Fruit fly (Drosophila melanogaster) whole organism, wandering third instar larva: ENCODE measurements around the gene CG31103.

Experiments used
- Abd-B ChIP-seq: fragments of >200 bp; optimal IDR thresholded peaks from 2 replicates; lab custom pipeline; 2017; ENCODE audit warnings: missing biosample characterization, missing genetic modification characterization
- CG32264 ChIP-seq: fragments of 200-800 bp; sonication (Bioruptor generic); optimal IDR thresholded peaks from 2 replicates; lab custom pipeline; 2016; ENCODE audit warnings: missing biosample characterization, missing genetic modification characterization
- CG9705 ChIP-seq: fragments of 200-800 bp; sonication (Bioruptor generic); optimal IDR thresholded peaks from 2 replicates; lab custom pipeline; 2018; ENCODE audit warnings: missing biosample characterization, mild to moderate bottlenecking, missing genetic modification characterization
- CrebA ChIP-seq: fragments of 200-800 bp; sonication (Bioruptor generic); optimal IDR thresholded peaks from 2 replicates; lab custom pipeline; 2016; ENCODE audit warnings: missing biosample characterization, mild to moderate bottlenecking, missing genetic modification characterization, borderline replicate concordance
- Dfd ChIP-seq: fragments of >200 bp; optimal IDR thresholded peaks from 2 replicates; lab custom pipeline; 2017; ENCODE audit warnings: missing biosample characterization, missing genetic modification characterization
- Dif ChIP-seq: fragments of 200-275, 200-300 bp; sonication (Bioruptor generic); optimal IDR thresholded peaks from 2 replicates; lab custom pipeline; 2018; ENCODE audit warnings: missing biosample characterization, missing genetic modification characterization; ENCODE audit not compliant: partially characterized antibody
- GATAd ChIP-seq: sonication (Bioruptor generic); optimal IDR thresholded peaks from 2 replicates; lab custom pipeline; 2016; ENCODE audit warnings: missing biosample characterization, missing genetic modification characterization
- HLH106 ChIP-seq: fragments of 200-800 bp; optimal IDR thresholded peaks from 3 replicates; lab custom pipeline; 2019; ENCODE audit warnings: missing biosample characterization, mild to moderate bottlenecking, missing genetic modification characterization, moderate library complexity
- Hnf4 ChIP-seq: fragments of 200-800 bp; sonication (Bioruptor generic); optimal IDR thresholded peaks from 2 replicates; lab custom pipeline; 2016; ENCODE audit warnings: missing biosample characterization, mild to moderate bottlenecking, missing genetic modification characterization
- Hr78 ChIP-seq: fragments of >200 bp; optimal IDR thresholded peaks from 2 replicates; lab custom pipeline; 2017; ENCODE audit warnings: missing biosample characterization, missing genetic modification characterization
- Hr83 ChIP-seq: fragments of 200-300 bp; sonication (Bioruptor generic); optimal IDR thresholded peaks from 2 replicates; lab custom pipeline; 2016; ENCODE audit warnings: missing biosample characterization, mild to moderate bottlenecking, missing genetic modification characterization, moderate library complexity; ENCODE audit not compliant: poor library complexity, severe bottlenecking
- Jra ChIP-seq: sonication (Bioruptor generic); optimal IDR thresholded peaks from 2 replicates; lab custom pipeline; 2016; ENCODE audit warnings: missing biosample characterization, missing genetic modification characterization
- Mio ChIP-seq: sonication (Bioruptor generic); optimal IDR thresholded peaks from 2 replicates; lab custom pipeline; 2016; ENCODE audit warnings: missing biosample characterization, missing genetic modification characterization
- Myc ChIP-seq: fragments of >200 bp; optimal IDR thresholded peaks from 2 replicates; lab custom pipeline; 2017
- N ChIP-seq: fragments of >200 bp; optimal IDR thresholded peaks from 2 replicates; lab custom pipeline; 2018; ENCODE audit warnings: missing biosample characterization, missing external identifiers, missing genetic modification characterization
- OdsH ChIP-seq: fragments of 200-800 bp; sonication (Bioruptor generic); optimal IDR thresholded peaks from 2 replicates; lab custom pipeline; 2016; ENCODE audit warnings: missing biosample characterization, mild to moderate bottlenecking, missing genetic modification characterization
- Rel ChIP-seq, 2 experiments: fragments of 200-800 bp; sonication (Bioruptor generic) in 1 of 2; optimal IDR thresholded peaks; 2 replicates in 1 of 2; 3 replicates in 1 of 2; lab custom pipeline; 2016 to 2019; ENCODE audit warnings: mild to moderate bottlenecking in 2 of 2, missing biosample characterization in 2 of 2, missing genetic modification characterization in 2 of 2, moderate library complexity in 1 of 2
- Sp1 ChIP-seq: fragments of 200-800 bp; sonication (Bioruptor generic); optimal IDR thresholded peaks from 3 replicates; lab custom pipeline; 2019; ENCODE audit warnings: missing biosample characterization, mild to moderate bottlenecking, missing genetic modification characterization, moderate library complexity
- Vsx2 ChIP-seq: fragments of 200-300, 225-300 bp; sonication (Bioruptor generic); optimal IDR thresholded peaks from 2 replicates; lab custom pipeline; 2018; ENCODE audit warnings: missing biosample characterization, missing genetic modification characterization; ENCODE audit not compliant: partially characterized antibody
- br ChIP-seq: fragments of 200-800 bp; sonication (Bioruptor generic); optimal IDR thresholded peaks from 2 replicates; lab custom pipeline; 2016; ENCODE audit warnings: missing biosample characterization, missing genetic modification characterization
- brk ChIP-seq: fragments of 200-800 bp; sonication (Bioruptor generic); optimal IDR thresholded peaks from 2 replicates; lab custom pipeline; 2016; ENCODE audit warnings: missing biosample characterization, mild to moderate bottlenecking, missing genetic modification characterization
- dl ChIP-seq, 2 experiments: fragments of 175-275, 200-275 bp in 1 of 2; fragments of 200-275 bp in 1 of 2; sonication (Bioruptor generic); optimal IDR thresholded peaks; lab custom pipeline; 2018; ENCODE audit warnings: mild to moderate bottlenecking in 2 of 2, missing biosample characterization in 2 of 2, missing genetic modification characterization in 2 of 2, moderate library complexity in 2 of 2; ENCODE audit not compliant: partially characterized antibody in 2 of 2, insufficient read depth in 1 of 2
- dmrt93B ChIP-seq: fragments of 200-800 bp; sonication (Bioruptor generic); optimal IDR thresholded peaks from 2 replicates; lab custom pipeline; 2018; ENCODE audit warnings: missing biosample characterization, mild to moderate bottlenecking, missing genetic modification characterization
- dsf ChIP-seq: sonication (Bioruptor generic); optimal IDR thresholded peaks from 2 replicates; lab custom pipeline; 2016; ENCODE audit warnings: missing biosample characterization, missing genetic modification characterization, borderline replicate concordance
- ey ChIP-seq: fragments of 200-800 bp; sonication (Bioruptor generic); optimal IDR thresholded peaks from 2 replicates; lab custom pipeline; 2016; ENCODE audit warnings: missing biosample characterization, missing genetic modification characterization
- foxo ChIP-seq, 2 experiments: fragments of 200-800 bp; sonication (Bioruptor generic); optimal IDR thresholded peaks; 2 replicates in 1 of 2; 3 replicates in 1 of 2; lab custom pipeline; 2016 to 2017; ENCODE audit warnings: missing biosample characterization in 2 of 2, missing genetic modification characterization in 2 of 2
- fru ChIP-seq: fragments of 200-800 bp; sonication (Bioruptor generic); optimal IDR thresholded peaks from 3 replicates; lab custom pipeline; 2016; ENCODE audit warnings: missing biosample characterization, mild to moderate bottlenecking, missing genetic modification characterization
- h ChIP-seq: fragments of 200-800 bp; sonication (Bioruptor generic); optimal IDR thresholded peaks from 3 replicates; lab custom pipeline; 2016; ENCODE audit warnings: missing biosample characterization, mild to moderate bottlenecking, missing genetic modification characterization
- jim ChIP-seq: fragments of 175-275, 200-325 bp; sonication (Bioruptor generic); optimal IDR thresholded peaks from 2 replicates; lab custom pipeline; 2016; ENCODE audit warnings: missing biosample characterization, mild to moderate bottlenecking, missing genetic modification characterization
- lola ChIP-seq: fragments of >200 bp; optimal IDR thresholded peaks from 2 replicates; lab custom pipeline; 2017; ENCODE audit warnings: missing biosample characterization, missing genetic modification characterization
- pan ChIP-seq: fragments of >200 bp; optimal IDR thresholded peaks from 2 replicates; lab custom pipeline; 2017
- psq ChIP-seq: fragments of 200-800 bp; sonication (Bioruptor generic); optimal IDR thresholded peaks from 3 replicates; lab custom pipeline; 2017; ENCODE audit warnings: missing biosample characterization, mild to moderate bottlenecking, missing genetic modification characterization, moderate library complexity
- rgr ChIP-seq: fragments of 200-800 bp; sonication (Bioruptor generic); optimal IDR thresholded peaks from 3 replicates; lab custom pipeline; 2016; ENCODE audit warnings: missing biosample characterization, mild to moderate bottlenecking, missing genetic modification characterization
- sage ChIP-seq: fragments of 200-800 bp; sonication (Bioruptor generic); optimal IDR thresholded peaks from 2 replicates; lab custom pipeline; 2016; ENCODE audit warnings: missing biosample characterization, mild to moderate bottlenecking, missing genetic modification characterization
- sv ChIP-seq: fragments of 200-800 bp; sonication (Bioruptor generic); optimal IDR thresholded peaks from 3 replicates; lab custom pipeline; 2016; ENCODE audit warnings: missing biosample characterization, missing genetic modification characterization
- tai ChIP-seq: sonication (Bioruptor generic); optimal IDR thresholded peaks from 2 replicates; lab custom pipeline; 2016; ENCODE audit warnings: missing biosample characterization, missing genetic modification characterization
- usp ChIP-seq: fragments of >200 bp; optimal IDR thresholded peaks from 2 replicates; lab custom pipeline; 2017; ENCODE audit warnings: missing biosample characterization, missing genetic modification characterization
- woc ChIP-seq: sonication (Bioruptor generic); optimal IDR thresholded peaks from 2 replicates; lab custom pipeline; 2016; ENCODE audit warnings: missing biosample characterization, mild to moderate bottlenecking, missing genetic modification characterization

CG31103 gene

DNA sequence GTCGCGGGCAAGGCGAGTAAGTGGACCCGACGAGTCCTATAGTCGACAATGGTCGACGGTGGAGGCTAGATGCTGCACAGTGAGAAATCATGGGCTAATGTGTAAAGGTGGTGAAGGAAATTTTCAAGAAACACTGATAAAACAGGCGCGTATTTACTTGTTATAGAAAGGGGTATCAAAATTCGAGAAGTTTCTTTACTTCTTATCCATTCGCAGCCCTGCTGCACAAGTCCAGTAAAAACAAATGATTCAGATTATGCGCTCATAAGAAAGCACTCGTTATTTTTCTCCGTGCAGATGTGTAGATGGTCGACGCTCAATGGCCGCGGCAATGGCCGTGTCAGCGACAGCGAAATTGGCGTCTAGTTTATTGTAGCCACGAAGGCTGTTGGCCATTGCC is 42.6 kb upstream of the CG31103 start:
- peak in 1 of 2 experiments; percentile 11 for TF ChIP-seq foxo (GFP tag; optimal IDR thresholded peaks at IDR 0.05; lab: Kevin White, UChicago)
- no peak for TF ChIP-seq Sp1 (GFP tag; lab: Kevin White, UChicago)
- TF ChIP-seq, all 38 proteins: peak for 1

DNA sequence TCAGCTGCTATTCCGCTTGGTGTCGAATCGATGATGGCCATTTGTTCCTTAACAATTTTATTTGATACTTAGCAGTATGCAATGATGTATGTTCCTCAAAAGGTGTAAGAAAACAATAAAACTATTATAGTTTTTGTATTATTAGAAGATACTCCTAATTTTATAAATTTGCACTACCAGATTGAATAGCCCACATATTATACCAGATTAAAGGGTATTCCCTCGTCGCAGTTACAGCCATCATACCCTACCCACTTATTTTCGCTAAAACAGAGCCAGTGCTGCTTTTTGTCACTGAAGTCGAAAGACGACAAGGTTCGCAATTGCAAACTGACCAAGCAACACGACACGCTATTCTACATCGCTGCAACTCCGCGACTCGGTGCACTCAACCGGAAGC is 41.7 kb upstream of the CG31103 start:
- TF ChIP-seq Hr83 (GFP tag; lab: Kevin White, UChicago) (no peak), Dif (GFP tag; lab: Kevin White, UChicago) (no peak), lola (GFP tag; lab: Kevin White, UChicago) (no peak), br (GFP tag; lab: Kevin White, UChicago) (no peak), dmrt93B (GFP tag; lab: Kevin White, UChicago) (no peak), Sp1 (GFP tag; lab: Kevin White, UChicago) (no peak), foxo (GFP tag; optimal IDR thresholded peaks at IDR 0.05; lab: Kevin White, UChicago) (no peak), Hnf4 (no peak)
- TF ChIP-seq, all 38 proteins: peak for 0

DNA sequence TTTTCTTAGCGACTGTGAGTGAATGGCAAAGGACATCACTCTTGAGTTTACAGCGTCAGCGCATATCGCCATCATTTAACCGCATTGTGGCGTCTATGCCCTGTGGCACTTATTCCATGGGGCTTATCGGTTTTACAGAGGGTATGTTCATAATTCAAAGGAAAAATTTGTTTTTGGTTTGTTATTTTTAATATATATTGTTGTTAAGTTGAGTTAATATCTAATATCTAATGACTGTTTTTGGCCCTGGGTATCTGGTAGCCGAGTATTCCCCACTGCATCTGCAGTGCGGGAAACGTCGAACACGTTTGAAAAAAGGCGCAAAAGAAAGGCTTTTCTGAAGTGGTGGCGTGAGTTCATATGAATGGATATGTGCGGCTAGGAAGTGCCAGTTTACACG is 40.6 kb upstream of the CG31103 start:
- peak; percentile 48 for TF ChIP-seq dmrt93B (GFP tag; lab: Kevin White, UChicago)
- TF ChIP-seq sage (GFP tag; lab: Kevin White, UChicago), result peak; percentile 22
- TF ChIP-seq ey (GFP tag; lab: Kevin White, UChicago), result peak; percentile 90
- TF ChIP-seq Sp1 (GFP tag; lab: Kevin White, UChicago), result peak; percentile 86
- TF ChIP-seq Abd-B (GFP tag; lab: Kevin White, UChicago), result no peak
- TF ChIP-seq foxo (GFP tag; optimal IDR thresholded peaks at IDR 0.05; lab: Kevin White, UChicago), result peak in 1 of 2 experiments; percentile 80
- TF ChIP-seq Rel (GFP tag; optimal IDR thresholded peaks at IDR 0.05; lab: Kevin White, UChicago), result no peak
- TF ChIP-seq Rel (tag; optimal IDR thresholded peaks at IDR 0.05; lab: Kevin White, UChicago), result peak; percentile 38
- TF ChIP-seq jim (GFP tag; lab: Kevin White, UChicago), result no peak
- peak; percentile 51 for TF ChIP-seq woc (GFP tag; lab: Kevin White, UChicago)
- TF ChIP-seq dsf, result no peak
- TF ChIP-seq Jra (GFP tag; lab: Kevin White, UChicago), result no peak
- TF ChIP-seq HLH106 (tag; lab: Kevin White, UChicago), result peak; percentile 85
- no peak for TF ChIP-seq Vsx2 (GFP tag; lab: Kevin White, UChicago)
- no peak for TF ChIP-seq lola (GFP tag; lab: Kevin White, UChicago)
- no peak for TF ChIP-seq usp (GFP tag; lab: Kevin White, UChicago)
- peak; percentile 83 for TF ChIP-seq br (GFP tag; lab: Kevin White, UChicago)
- TF ChIP-seq Hr83 (GFP tag; lab: Kevin White, UChicago), result no peak
- TF ChIP-seq dl (GFP tag; optimal IDR thresholded peaks at IDR 0.05; lab: Kevin White, UChicago; ENCODE audit: insufficient read depth in 1 of 2, partially characterized antibody in 2 of 2), result no peak
- TF ChIP-seq N (GFP tag; lab: Kevin White, UChicago), result no peak
- peak; percentile 46 for TF ChIP-seq sv (GFP tag; lab: Kevin White, UChicago)
- TF ChIP-seq tai (GFP tag; lab: Kevin White, UChicago), result no peak
- no peak for TF ChIP-seq Myc (lab: Kevin White, UChicago)
- peak; percentile 81 for TF ChIP-seq psq (GFP tag; lab: Kevin White, UChicago)
- TF ChIP-seq OdsH, result peak; percentile 89
- TF ChIP-seq CG32264 (GFP tag; lab: Kevin White, UChicago), result no peak
- no peak for TF ChIP-seq CrebA
- TF ChIP-seq brk (GFP tag; lab: Kevin White, UChicago), result peak; percentile 86
- no peak for TF ChIP-seq Dif (GFP tag; lab: Kevin White, UChicago)
- TF ChIP-seq h (GFP tag; lab: Kevin White, UChicago), result peak; percentile 69
- peak; percentile 75 for TF ChIP-seq Hnf4
- TF ChIP-seq CG9705 (GFP tag; lab: Kevin White, UChicago), result peak; percentile 42
- no peak for TF ChIP-seq Hr78 (GFP tag; lab: Kevin White, UChicago)
- no peak for TF ChIP-seq GATAd (GFP tag; lab: Kevin White, UChicago)
- peak; percentile 90 for TF ChIP-seq rgr
- peak; percentile 68 for TF ChIP-seq fru
- TF ChIP-seq Dfd (GFP tag; lab: Kevin White, UChicago), result no peak
- no peak for TF ChIP-seq pan (lab: Kevin White, UChicago)
- TF ChIP-seq Mio (GFP tag; lab: Kevin White, UChicago), result no peak
